Fruit fly (Drosophila melanogaster): ENCODE measurements around the gene pira.
A peak's percentile ranks its signal among the peaks of the same experiment; 100 is the strongest.

pira gene

dm6 chrX:12734710-12735462, 28.5 kb downstream of the pira start (continued):
- no peak for TF ChIP-seq tna (GFP tag; IDR thresholded peaks at IDR 0.05; ENCODE audit: partially characterized antibody)
- peak; percentile 50 for TF ChIP-seq CG43689 (GFP tag; IDR thresholded peaks at IDR 0.05)
- peak; percentile 35 for TF ChIP-seq CG2875 (GFP tag; optimal IDR thresholded peaks at IDR 0.05)
- no peak for TF ChIP-seq CG34224 (GFP tag; IDR thresholded peaks at IDR 0.05; ENCODE audit: partially characterized antibody)
- TF ChIP-seq CG17802 (tag; optimal IDR thresholded peaks at IDR 0.05), result peak; percentile 48
- peak; percentile 52 for TF ChIP-seq trh (GFP tag; optimal IDR thresholded peaks at IDR 0.05)
- peak; percentile 85 for TF ChIP-seq fd96Cb (tag; optimal IDR thresholded peaks at IDR 0.05)
- no peak for TF ChIP-seq CG1647 (GFP tag; optimal IDR thresholded peaks at IDR 0.05)
- TF ChIP-seq mam (GFP tag; optimal IDR thresholded peaks at IDR 0.05), result no peak
- TF ChIP-seq CG6654 (GFP tag; optimal IDR thresholded peaks at IDR 0.05), result peak; percentile 55
- TF ChIP-seq HLH4C (GFP tag; IDR thresholded peaks at IDR 0.05; ENCODE audit: partially characterized antibody), result no peak
- peak; percentile 84 for TF ChIP-seq CG10267 (tag; optimal IDR thresholded peaks at IDR 0.05)
- peak; percentile 80 for TF ChIP-seq ara (GFP tag; IDR thresholded peaks at IDR 0.05)
- peak; percentile 70 for TF ChIP-seq ttk (GFP tag; IDR thresholded peaks at IDR 0.05)
- TF ChIP-seq ERR (GFP tag; optimal IDR thresholded peaks at IDR 0.05), result no peak
- TF ChIP-seq inv (GFP tag; IDR thresholded peaks at IDR 0.05; ENCODE audit: partially characterized antibody), result no peak; the same call in 1 of the 2 replicates
- peak; percentile 96 for TF ChIP-seq CG10543 (GFP tag; optimal IDR thresholded peaks at IDR 0.05)
- peak; percentile 89 for TF ChIP-seq Xrp1 (GFP tag; IDR thresholded peaks at IDR 0.05)
- peak; percentile 87 for TF ChIP-seq CG4730 (GFP tag; IDR thresholded peaks at IDR 0.05)
- peak in 1 of 2 experiments; percentile 82 for TF ChIP-seq Eip74EF (GFP tag; optimal IDR thresholded peaks at IDR 0.05)
- TF ChIP-seq CG10959 (GFP tag; IDR thresholded peaks at IDR 0.05), result peak; percentile 72
- peak in 1 of 2 experiments; percentile 10 for TF ChIP-seq tll (GFP tag; optimal IDR thresholded peaks at IDR 0.05)
- no peak for TF ChIP-seq zfh2 (GFP tag; optimal IDR thresholded peaks at IDR 0.05)
- peak; percentile 91 for TF ChIP-seq nmo (GFP tag; optimal IDR thresholded peaks at IDR 0.05)
- peak; percentile 88 for TF ChIP-seq oc (tag; optimal IDR thresholded peaks at IDR 0.05)
- TF ChIP-seq sens (GFP tag), result no peak
- TF ChIP-seq CG12942 (GFP tag; optimal IDR thresholded peaks at IDR 0.05), result peak; percentile 53
- no peak for TF ChIP-seq ems (GFP tag; optimal IDR thresholded peaks at IDR 0.05)
- peak; percentile 83; the same call in 1 of the 2 replicates for TF ChIP-seq HLH3B (GFP tag; IDR thresholded peaks at IDR 0.05)
- 0 out of 2 replicates have a peak, but pooled peaks have one; percentile 6 for TF ChIP-seq CG42726 (GFP tag; IDR thresholded peaks at IDR 0.05; ENCODE audit: partially characterized antibody)
- TF ChIP-seq mld (GFP tag; IDR thresholded peaks at IDR 0.05; ENCODE audit: partially characterized antibody), result no peak
- peak; percentile 34 for TF ChIP-seq CG15073 (GFP tag; optimal IDR thresholded peaks at IDR 0.05)
- no peak for TF ChIP-seq CG16813 (GFP tag; IDR thresholded peaks at IDR 0.05; ENCODE audit: partially characterized antibody)
- peak; percentile 93 for TF ChIP-seq Fer2 (tag; optimal IDR thresholded peaks at IDR 0.05)
- TF ChIP-seq CG4404 (GFP tag; IDR thresholded peaks at IDR 0.05), result peak; percentile 88
- TF ChIP-seq bcd (GFP tag; optimal IDR thresholded peaks at IDR 0.05), result peak; percentile 86
- TF ChIP-seq CG2120 (GFP tag; optimal IDR thresholded peaks at IDR 0.05), result peak; percentile 70
- peak; percentile 98 for TF ChIP-seq nom (GFP tag; optimal IDR thresholded peaks at IDR 0.05)
- TF ChIP-seq emc (GFP tag; optimal IDR thresholded peaks at IDR 0.05), result no peak
- no peak for TF ChIP-seq CG8089 (GFP tag; optimal IDR thresholded peaks at IDR 0.05)
- peak; percentile 83 for TF ChIP-seq kah (GFP tag; optimal IDR thresholded peaks at IDR 0.05)
- no peak for TF ChIP-seq pum (GFP tag; optimal IDR thresholded peaks at IDR 0.05)
- no peak for TF ChIP-seq fru (optimal IDR thresholded peaks at IDR 0.05)
- peak; percentile 77; the same call in 1 of the 2 replicates for TF ChIP-seq Lim3 (GFP tag; IDR thresholded peaks at IDR 0.05)
- TF ChIP-seq CG12659 (GFP tag; optimal IDR thresholded peaks at IDR 0.05), result peak; percentile 86
- no peak for TF ChIP-seq CG18476 (GFP tag; optimal IDR thresholded peaks at IDR 0.05)
- TF ChIP-seq Hand (GFP tag; optimal IDR thresholded peaks at IDR 0.05), result peak; percentile 92
- peak; percentile 88 for TF ChIP-seq CG11695 (GFP tag; IDR thresholded peaks at IDR 0.05)

Measured in whole organism, embryonic.